Worm (Caenorhabditis elegans) whole organism, L1 larva: ENCODE data around the gene Y6G8.8.

ENCODE experiments used
- F16B12.6 ChIP-seq: fragments of 150-350 bp; optimal IDR thresholded peaks from 2 replicates; lab custom pipeline; 2014; ENCODE audit warnings: missing biosample characterization, missing genetic modification characterization
- ceh-88 ChIP-seq: fragments of 200-800 bp; sonication (Bioruptor generic); IDR thresholded peaks from 2 replicates; pipeline ENCODE4 v1.3.6; 2022; ENCODE audit warnings: missing genetic modification characterization, missing compliant biosample characterization
- ces-1 ChIP-seq: fragments of 150-350 bp; optimal IDR thresholded peaks from 2 replicates; lab custom pipeline; 2014; ENCODE audit warnings: missing biosample characterization, missing genetic modification reagents, missing genetic modification characterization
- elt-2 ChIP-seq: sonication (generic microtip); optimal IDR thresholded peaks from 2 replicates; lab custom pipeline; 2016; ENCODE audit warnings: missing genetic modification characterization, mild to moderate bottlenecking, inconsistent platforms, missing compliant biosample characterization, missing genetic modification reagents
- elt-3 ChIP-seq, 6 experiments: fragments of 150-350 bp in 1 of 6; sonication (generic microtip); optimal IDR thresholded peaks; 2 replicates each; lab custom pipeline; 2017 to 2018; ENCODE audit warnings: missing biosample characterization in 6 of 6, missing genetic modification characterization in 6 of 6, inconsistent platforms in 1 of 6
- grh-1 ChIP-seq: fragments of 200-800 bp; sonication (Bioruptor generic); IDR thresholded peaks from 2 replicates; pipeline ENCODE4 v1.3.6; 2022; ENCODE audit warnings: missing genetic modification reagents, missing genetic modification characterization, missing compliant biosample characterization
- lin-39 ChIP-seq: fragments of 150-350 bp; optimal IDR thresholded peaks from 2 replicates; lab custom pipeline; 2014; ENCODE audit warnings: missing biosample characterization, missing genetic modification reagents, missing genetic modification characterization
- pax-3 ChIP-seq: fragments of 200-800 bp; sonication (Bioruptor generic); optimal IDR thresholded peaks from 2 replicates; lab custom pipeline; 2018; ENCODE audit warnings: mild to moderate bottlenecking, missing genetic modification characterization, moderate library complexity, missing compliant biosample characterization
- pqm-1 ChIP-seq: sonication (generic microtip); optimal IDR thresholded peaks from 3 replicates; lab custom pipeline; 2017; ENCODE audit warnings: missing biosample characterization, missing genetic modification characterization
- tbx-2 ChIP-seq: sonication (generic microtip); optimal IDR thresholded peaks from 2 replicates; lab custom pipeline; 2016; ENCODE audit warnings: missing genetic modification characterization, missing compliant biosample characterization
- unc-130 ChIP-seq: fragments of 150-350 bp; optimal IDR thresholded peaks from 2 replicates; lab custom pipeline; 2017; ENCODE audit warnings: missing biosample characterization, missing genetic modification characterization, inconsistent platforms
- ztf-4 ChIP-seq: fragments of 150-350 bp; optimal IDR thresholded peaks from 2 replicates; lab custom pipeline; 2014; ENCODE audit warnings: missing biosample characterization, missing genetic modification characterization

DNA sequence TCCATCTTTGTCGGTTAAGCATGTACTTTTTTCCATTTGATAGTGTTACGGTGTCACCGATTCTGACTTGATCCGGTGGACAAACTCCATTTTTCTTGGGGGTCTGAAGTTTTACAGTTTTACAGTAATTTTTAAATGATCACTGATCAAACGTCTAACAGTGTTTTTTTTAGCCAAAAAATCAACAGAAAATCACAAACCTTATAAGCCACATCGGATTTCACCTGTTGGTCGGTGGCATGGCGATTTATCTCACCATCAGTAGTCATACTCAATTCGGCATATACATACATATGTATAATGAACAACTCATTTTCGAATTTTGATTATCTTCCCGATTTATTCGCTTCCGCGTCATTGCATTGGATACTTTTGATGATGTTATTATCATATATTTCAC, 12.6 kb upstream of the Y6G8.8 start, which contains the start of gene srz-91:
- no peak for TF ChIP-seq tbx-2 (tag; lab: Kevin White, UChicago)
- no peak for TF ChIP-seq ztf-4 (tag; lab: Kevin White, UChicago)
- TF ChIP-seq ces-1 = no peak
- no peak for TF ChIP-seq F16B12.6 (tag; lab: Kevin White, UChicago)
- TF ChIP-seq ceh-88 = no peak
- no peak for TF ChIP-seq elt-2
- TF ChIP-seq lin-39 (tag; lab: Kevin White, UChicago) = no peak
- TF ChIP-seq pax-3 = no peak
- TF ChIP-seq unc-130 (tag; lab: Kevin White, UChicago) = no peak
- no peak for TF ChIP-seq pqm-1 (tag; lab: Kevin White, UChicago)
- no peak for TF ChIP-seq elt-3 (tag; optimal IDR thresholded peaks at IDR 0.05; lab: Kevin White, UChicago)
- TF ChIP-seq grh-1 (GFP tag; lab: Robert Waterston, UW) = no peak
